Fruit fly (Drosophila melanogaster) whole organism, prepupa: ENCODE data around the gene Ist1.

ENCODE experiments used
- Blimp-1 ChIP-seq: fragments of 200-800 bp; sonication (Bioruptor generic); optimal IDR thresholded peaks from 3 replicates; lab custom pipeline; 2017; ENCODE audit warnings: missing biosample characterization, missing genetic modification characterization, mild to moderate bottlenecking, moderate library complexity, missing genetic modification reagents
- CG6792 ChIP-seq: fragments of 200-800 bp; sonication (Bioruptor generic); optimal IDR thresholded peaks from 3 replicates; lab custom pipeline; 2016; ENCODE audit warnings: missing biosample characterization, missing genetic modification characterization
- OdsH ChIP-seq: fragments of 200-800 bp; sonication (Bioruptor generic); optimal IDR thresholded peaks from 3 replicates; lab custom pipeline; 2016; ENCODE audit warnings: missing biosample characterization, missing genetic modification characterization
- Sox102F ChIP-seq: fragments of 200-800 bp; sonication (Bioruptor generic); optimal IDR thresholded peaks from 2 replicates; lab custom pipeline; 2016; ENCODE audit warnings: missing biosample characterization, mild to moderate bottlenecking, missing genetic modification characterization
- achi ChIP-seq: fragments of 200-800 bp; sonication (Bioruptor generic); optimal IDR thresholded peaks from 3 replicates; lab custom pipeline; 2016; ENCODE audit warnings: missing biosample characterization, missing genetic modification characterization

dm6 chr3L:6777614-6778013 lies 21.3 kb upstream of the Ist1 start:
- no peak for TF ChIP-seq Sox102F (GFP tag; lab: Kevin White, UChicago)
- no peak for TF ChIP-seq CG6792 (GFP tag; lab: Kevin White, UChicago)
- TF ChIP-seq achi (GFP tag; lab: Kevin White, UChicago) = no peak
- TF ChIP-seq Blimp-1 (GFP tag; lab: Kevin White, UChicago) = no peak
- no peak for TF ChIP-seq OdsH (GFP tag; lab: Kevin White, UChicago)
